Worm (Caenorhabditis elegans): ENCODE measurements around the gene CD4.1.

DNA sequence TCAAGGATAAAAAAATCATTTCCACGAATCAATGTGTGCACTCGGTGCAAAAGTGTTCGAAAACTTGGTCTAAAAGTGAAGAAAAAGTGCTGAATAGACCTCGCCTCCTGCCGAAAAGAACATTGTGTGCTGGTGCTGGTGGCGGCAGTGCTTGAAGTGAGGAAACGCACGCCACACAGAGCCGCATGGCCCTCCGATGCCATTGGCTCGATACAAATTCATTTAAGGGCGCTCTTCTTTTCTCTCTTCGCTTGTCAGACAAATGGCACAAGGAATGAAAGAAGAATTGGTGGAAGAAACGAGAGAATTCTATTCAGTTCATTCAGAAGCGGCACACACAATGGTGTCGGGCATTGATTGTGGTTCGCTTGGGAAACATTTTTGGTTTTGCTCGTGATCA lies 24.0 kb upstream of the CD4.1 start:
- TF ChIP-seq unc-39 (tag; optimal IDR thresholded peaks at IDR 0.05) (no peak), lin-11 (tag; optimal IDR thresholded peaks at IDR 0.05) (no peak), elt-1 (tag; optimal IDR thresholded peaks at IDR 0.05) (no peak), aly-2 (tag; optimal IDR thresholded peaks at IDR 0.05) (no peak), ama-1 (optimal IDR thresholded peaks at IDR 0.05) (no peak), fos-1 (tag; optimal IDR thresholded peaks at IDR 0.05) (no peak)
